Worm (Caenorhabditis elegans) whole organism, L1 larva: ENCODE results near the gene srbc-65.

Source experiments
- C16A3.4 ChIP-seq: fragments of 150-350 bp; optimal IDR thresholded peaks from 2 replicates; lab custom pipeline; 2014; ENCODE audit warnings: missing biosample characterization, missing genetic modification characterization
- Y116A8C.19 ChIP-seq: sonication (generic microtip); optimal IDR thresholded peaks from 2 replicates; lab custom pipeline; 2016; ENCODE audit warnings: missing compliant biosample characterization, missing genetic modification characterization, borderline replicate concordance
- aly-2 ChIP-seq: fragments of 150-350 bp; optimal IDR thresholded peaks from 2 replicates; lab custom pipeline; 2014; ENCODE audit warnings: missing biosample characterization, missing genetic modification characterization
- ama-1 ChIP-seq: fragments of 150-350 bp; optimal IDR thresholded peaks from 2 replicates; lab custom pipeline; 2014
- blmp-1 ChIP-seq: fragments of 150-350 bp; optimal IDR thresholded peaks from 2 replicates; lab custom pipeline; 2014; ENCODE audit warnings: missing biosample characterization, missing genetic modification characterization
- ceh-8 ChIP-seq: fragments of 200-800 bp; sonication (Bioruptor generic); optimal IDR thresholded peaks from 2 replicates; lab custom pipeline; 2018; ENCODE audit warnings: mild to moderate bottlenecking, missing genetic modification characterization, moderate library complexity, missing compliant biosample characterization
- ceh-90 ChIP-seq: sonication (generic microtip); optimal IDR thresholded peaks from 2 replicates; lab custom pipeline; 2016; ENCODE audit warnings: missing genetic modification characterization, missing compliant biosample characterization
- efl-1 ChIP-seq, 4 experiments: fragments of 150-350 bp; optimal IDR thresholded peaks in 3 of 4; peaks in 1 of 4; 1 replicate in 1 of 4; 2 replicates in 3 of 4; lab custom pipeline; 2014; ENCODE audit warnings: missing biosample characterization in 2 of 4, missing genetic modification characterization in 2 of 4, missing genetic modification reagents in 2 of 4
- egl-13 ChIP-seq: sonication (generic microtip); optimal IDR thresholded peaks from 2 replicates; lab custom pipeline; 2016; ENCODE audit warnings: missing genotype, missing genetic modification reagents, missing genetic modification characterization, missing compliant biosample characterization
- elt-2 ChIP-seq: sonication (generic microtip); optimal IDR thresholded peaks from 2 replicates; lab custom pipeline; 2016; ENCODE audit warnings: missing genetic modification characterization, mild to moderate bottlenecking, inconsistent platforms, missing compliant biosample characterization, missing genetic modification reagents
- elt-3 ChIP-seq, 6 experiments: fragments of 150-350 bp in 1 of 6; sonication (generic microtip); optimal IDR thresholded peaks; 2 replicates each; lab custom pipeline; 2017 to 2018; ENCODE audit warnings: missing biosample characterization in 6 of 6, missing genetic modification characterization in 6 of 6, inconsistent platforms in 1 of 6
- irx-1 ChIP-seq: sonication (generic microtip); optimal IDR thresholded peaks from 2 replicates; lab custom pipeline; 2016; ENCODE audit warnings: missing genetic modification characterization, missing compliant biosample characterization
- jun-1 ChIP-seq: fragments of 150-350 bp; optimal IDR thresholded peaks from 2 replicates; lab custom pipeline; 2014; ENCODE audit warnings: missing biosample characterization, missing genetic modification reagents, missing genetic modification characterization
- lin-14 ChIP-seq: fragments of 200-800 bp; sonication (Bioruptor generic); optimal IDR thresholded peaks from 2 replicates; lab custom pipeline; 2018; ENCODE audit warnings: mild to moderate bottlenecking, missing genetic modification characterization, moderate library complexity, missing compliant biosample characterization
- lin-35 ChIP-seq, 2 experiments: fragments of 150-350 bp; optimal IDR thresholded peaks; 2 replicates each; lab custom pipeline; 2014; ENCODE audit warnings: missing biosample characterization in 2 of 2, missing genetic modification characterization in 2 of 2, missing genetic modification reagents in 2 of 2
- lin-39 ChIP-seq: fragments of 150-350 bp; optimal IDR thresholded peaks from 2 replicates; lab custom pipeline; 2014; ENCODE audit warnings: missing biosample characterization, missing genetic modification reagents, missing genetic modification characterization
- lir-3 ChIP-seq: sonication (generic microtip); optimal IDR thresholded peaks from 2 replicates; lab custom pipeline; 2016; ENCODE audit warnings: mild to moderate bottlenecking, missing genetic modification characterization, moderate library complexity, missing compliant biosample characterization; ENCODE audit not compliant: poor library complexity
- lsy-2 ChIP-seq, 2 experiments: fragments of 150-350 bp; optimal IDR thresholded peaks; 2 replicates each; lab custom pipeline; 2014; ENCODE audit warnings: missing biosample characterization in 2 of 2, missing genetic modification characterization in 2 of 2
- mab-9 ChIP-seq: fragments of 200-800 bp; sonication (Bioruptor generic); IDR thresholded peaks from 2 replicates; pipeline ENCODE4 v1.3.6; 2022; ENCODE audit warnings: missing genetic modification reagents, missing genetic modification characterization, missing compliant biosample characterization
- mef-2 ChIP-seq: fragments of 150-350 bp; optimal IDR thresholded peaks from 2 replicates; lab custom pipeline; 2014; ENCODE audit warnings: missing biosample characterization, missing genetic modification characterization
- nhr-19 ChIP-seq: fragments of 200-800 bp; sonication (Bioruptor generic); conservative IDR thresholded peaks from 2 replicates; pipeline ENCODE4 v1.3.6; 2022; ENCODE audit warnings: missing genetic modification characterization, missing compliant biosample characterization
- nhr-20 ChIP-seq: sonication (generic microtip); optimal IDR thresholded peaks from 2 replicates; lab custom pipeline; 2016; ENCODE audit warnings: mild to moderate bottlenecking, missing genetic modification characterization, missing compliant biosample characterization
- nhr-71 ChIP-seq: sonication (generic microtip); optimal IDR thresholded peaks from 2 replicates; lab custom pipeline; 2016; ENCODE audit warnings: mild to moderate bottlenecking, missing genetic modification characterization, moderate library complexity, missing compliant biosample characterization
- nhr-76 ChIP-seq: sonication (generic microtip); optimal IDR thresholded peaks from 2 replicates; lab custom pipeline; 2017; ENCODE audit warnings: missing biosample characterization, missing genetic modification characterization
- nhr-77 ChIP-seq: fragments of 150-350 bp; optimal IDR thresholded peaks from 2 replicates; lab custom pipeline; 2014; ENCODE audit warnings: missing biosample characterization, missing genetic modification characterization
- nhr-90 ChIP-seq: sonication (generic microtip); optimal IDR thresholded peaks from 2 replicates; lab custom pipeline; 2016; ENCODE audit warnings: mild to moderate bottlenecking, missing genetic modification characterization, missing compliant biosample characterization; ENCODE audit not compliant: poor library complexity
- pax-3 ChIP-seq: fragments of 200-800 bp; sonication (Bioruptor generic); optimal IDR thresholded peaks from 2 replicates; lab custom pipeline; 2018; ENCODE audit warnings: mild to moderate bottlenecking, missing genetic modification characterization, moderate library complexity, missing compliant biosample characterization
- rnt-1 ChIP-seq: sonication (generic microtip); optimal IDR thresholded peaks from 2 replicates; lab custom pipeline; 2016; ENCODE audit warnings: mild to moderate bottlenecking, missing genetic modification characterization, moderate library complexity, missing compliant biosample characterization
- snu-23 ChIP-seq: sonication (generic microtip); optimal IDR thresholded peaks from 2 replicates; lab custom pipeline; 2016; ENCODE audit warnings: missing genetic modification characterization, missing compliant biosample characterization
- sox-4 ChIP-seq: sonication (generic microtip); optimal IDR thresholded peaks from 2 replicates; lab custom pipeline; 2016; ENCODE audit warnings: missing genetic modification characterization, missing compliant biosample characterization
- tlp-1 ChIP-seq: fragments of 150-350 bp; optimal IDR thresholded peaks from 2 replicates; lab custom pipeline; 2014; ENCODE audit warnings: missing biosample characterization, missing genetic modification characterization
- unc-30 ChIP-seq: sonication (generic microtip); optimal IDR thresholded peaks from 2 replicates; lab custom pipeline; 2017; ENCODE audit warnings: missing biosample characterization, missing genetic modification characterization
- unc-98 ChIP-seq: fragments of 200-800 bp; sonication (Bioruptor generic); IDR thresholded peaks from 2 replicates; pipeline ENCODE4 v1.3.6; 2022; ENCODE audit warnings: missing genetic modification characterization, missing compliant biosample characterization
- vab-15 ChIP-seq: sonication (generic microtip); optimal IDR thresholded peaks from 2 replicates; lab custom pipeline; 2017; ENCODE audit warnings: missing genotype, mild to moderate bottlenecking, missing genetic modification characterization, missing compliant biosample characterization
- zag-1 ChIP-seq: fragments of 150-350 bp; optimal IDR thresholded peaks from 2 replicates; lab custom pipeline; 2014; ENCODE audit warnings: missing biosample characterization, missing genetic modification characterization

srbc-65 gene

ce11 chrV:16593792-16594059, 42.9 kb downstream of the srbc-65 start:
- TF ChIP-seq egl-13 (tag; lab: Kevin White, UChicago) (no peak), ama-1 (lab: Kevin White, UChicago) (peak; percentile 6)
- TF ChIP-seq, all 84 proteins: peak for 1

DNA sequence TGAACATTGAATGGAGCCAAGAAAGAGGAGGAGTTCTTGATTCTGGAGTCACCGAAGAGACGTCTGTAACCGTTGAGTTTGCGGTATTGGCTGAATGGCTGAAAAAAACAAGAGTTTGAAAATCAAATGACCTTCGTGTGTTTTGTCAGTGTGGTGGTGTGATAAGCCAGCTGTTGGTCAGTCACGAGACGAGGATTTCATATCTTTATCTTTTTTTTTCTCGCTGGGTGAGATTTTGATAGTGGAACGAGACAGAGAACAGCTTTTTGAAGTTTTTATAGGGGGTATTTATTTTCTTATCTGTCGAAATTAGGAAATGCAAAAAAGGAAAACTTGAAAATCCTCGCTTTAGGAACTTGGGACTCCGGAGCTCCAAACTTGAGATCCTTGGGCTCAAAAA, 43.7 kb downstream of the srbc-65 start:
- TF ChIP-seq blmp-1 (tag; lab: Kevin White, UChicago) (peak; percentile 24), lir-3 (tag; lab: Kevin White, UChicago) (peak; percentile 12), lin-39 (tag; lab: Kevin White, UChicago) (no peak), elt-3 (tag; optimal IDR thresholded peaks at IDR 0.05; lab: Kevin White, UChicago) (peak in 1 of 6 experiments; percentile 47), lsy-2 (tag; optimal IDR thresholded peaks at IDR 0.05; lab: Kevin White, UChicago) (peak; percentile 16), snu-23 (GFP tag; lab: Kevin White, UChicago) (peak; percentile 30), mab-9 (GFP tag; lab: Robert Waterston, UW) (no peak), tlp-1 (tag; lab: Kevin White, UChicago) (no peak), lin-14 (GFP tag; lab: Kevin White, UChicago) (peak; percentile 41), nhr-71 (peak; percentile 60), rnt-1 (tag; lab: Kevin White, UChicago) (peak; percentile 68), nhr-19 (GFP tag; lab: Robert Waterston, UW) (peak; percentile 48), unc-98 (no peak), sox-4 (tag; lab: Kevin White, UChicago) (no peak), ceh-8 (no peak)

DNA sequence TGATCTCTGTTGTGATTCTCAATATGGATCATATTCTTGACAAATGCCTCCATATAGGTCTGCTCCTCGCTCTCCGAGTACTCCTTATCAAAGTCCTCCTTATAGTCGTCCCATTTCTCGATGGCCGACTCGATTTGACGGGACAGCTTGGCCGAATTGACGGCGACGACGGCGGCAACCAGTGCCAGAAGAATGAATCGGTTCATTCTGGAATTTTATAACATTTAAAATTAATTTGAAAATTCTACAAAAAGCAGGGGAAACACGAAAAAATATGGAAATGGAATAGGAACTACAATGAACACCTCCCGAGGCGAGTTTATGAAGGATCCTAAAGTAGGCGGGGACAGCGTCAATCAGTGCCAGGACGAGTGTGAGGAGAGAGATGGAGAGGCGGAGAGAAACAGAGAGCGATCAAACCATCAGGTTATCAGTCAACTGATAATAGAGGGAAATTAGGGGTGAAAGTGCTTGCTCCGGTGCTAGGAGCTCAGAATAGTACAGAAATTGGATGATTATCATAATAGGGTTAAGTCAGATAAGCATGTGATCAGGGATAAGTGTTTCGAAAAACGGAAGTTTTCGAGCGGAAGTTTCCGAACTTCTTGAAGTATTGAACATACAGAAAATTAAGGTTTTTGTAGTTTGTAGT, 44.5 kb downstream of the srbc-65 start, which contains the start of gene cpl-1:
cpl-1 (minus strand) TSS at position 207 of the 652 bp plus-strand sequence.
- TF ChIP-seq nhr-20 (peak; percentile 23), vab-15 (tag; lab: Kevin White, UChicago) (no peak), unc-30 (tag; lab: Kevin White, UChicago) (no peak), snu-23 (GFP tag; lab: Kevin White, UChicago) (peak; percentile 6), efl-1 (optimal IDR thresholded peaks at IDR 0.05; lab: Kevin White, UChicago) (no peak), efl-1 (GFP tag; optimal IDR thresholded peaks at IDR 0.05 in 1 of 2; lab: Kevin White, UChicago) (peak in 1 of 2 experiments; percentile 87), C16A3.4 (no peak), nhr-19 (GFP tag; lab: Robert Waterston, UW) (peak; percentile 16; the same call in 1 of the 2 replicates), ceh-90 (no peak), pax-3 (tag; lab: Kevin White, UChicago) (no peak), jun-1 (tag; lab: Kevin White, UChicago) (peak; percentile 18), lin-35 (GFP tag; optimal IDR thresholded peaks at IDR 0.05; lab: Kevin White, UChicago) (peak in 1 of 2 experiments; percentile 27), rnt-1 (tag; lab: Kevin White, UChicago) (peak; percentile 37), lin-14 (GFP tag; lab: Kevin White, UChicago) (peak; percentile 24), ama-1 (lab: Kevin White, UChicago) (peak; percentile 88), irx-1 (tag; lab: Kevin White, UChicago) (no peak), blmp-1 (tag; lab: Kevin White, UChicago) (peak; percentile 4), nhr-71 (peak; percentile 45), mef-2 (tag; lab: Kevin White, UChicago) (no peak), nhr-76 (tag; lab: Kevin White, UChicago) (no peak), aly-2 (tag; lab: Kevin White, UChicago) (no peak), zag-1 (tag; lab: Kevin White, UChicago) (no peak), nhr-90 (tag; lab: Kevin White, UChicago) (peak; percentile 36), elt-2 (tag; lab: Kevin White, UChicago) (peak; percentile 88), Y116A8C.19 (tag; lab: Kevin White, UChicago) (no peak), nhr-77 (tag; lab: Kevin White, UChicago) (no peak)
- TF ChIP-seq, all 84 proteins: peak for 13
